Fruit fly (Drosophila melanogaster): ENCODE measurements around the gene CG14834.

dm6 chr3L:7346951-7347350, at the start of gene CG14834:
- TF ChIP-seq foxo (GFP tag; optimal IDR thresholded peaks at IDR 0.05) (no peak), br (GFP tag; optimal IDR thresholded peaks at IDR 0.05) (no peak), usp (GFP tag; optimal IDR thresholded peaks at IDR 0.05) (no peak), jim (GFP tag; optimal IDR thresholded peaks at IDR 0.05) (no peak), psq (GFP tag; optimal IDR thresholded peaks at IDR 0.05) (no peak), h (GFP tag; optimal IDR thresholded peaks at IDR 0.05) (no peak), pan (optimal IDR thresholded peaks at IDR 0.05) (no peak), sage (GFP tag; optimal IDR thresholded peaks at IDR 0.05) (no peak), HLH106 (tag; optimal IDR thresholded peaks at IDR 0.05) (no peak), Myc (optimal IDR thresholded peaks at IDR 0.05) (no peak), Dif (GFP tag; optimal IDR thresholded peaks at IDR 0.05; ENCODE audit: partially characterized antibody) (no peak)
